Worm (Caenorhabditis elegans): ENCODE results near the gene sel-15.
A peak's percentile ranks its signal among the peaks of the same experiment; 100 is the strongest.

sel-15 gene

DNA sequence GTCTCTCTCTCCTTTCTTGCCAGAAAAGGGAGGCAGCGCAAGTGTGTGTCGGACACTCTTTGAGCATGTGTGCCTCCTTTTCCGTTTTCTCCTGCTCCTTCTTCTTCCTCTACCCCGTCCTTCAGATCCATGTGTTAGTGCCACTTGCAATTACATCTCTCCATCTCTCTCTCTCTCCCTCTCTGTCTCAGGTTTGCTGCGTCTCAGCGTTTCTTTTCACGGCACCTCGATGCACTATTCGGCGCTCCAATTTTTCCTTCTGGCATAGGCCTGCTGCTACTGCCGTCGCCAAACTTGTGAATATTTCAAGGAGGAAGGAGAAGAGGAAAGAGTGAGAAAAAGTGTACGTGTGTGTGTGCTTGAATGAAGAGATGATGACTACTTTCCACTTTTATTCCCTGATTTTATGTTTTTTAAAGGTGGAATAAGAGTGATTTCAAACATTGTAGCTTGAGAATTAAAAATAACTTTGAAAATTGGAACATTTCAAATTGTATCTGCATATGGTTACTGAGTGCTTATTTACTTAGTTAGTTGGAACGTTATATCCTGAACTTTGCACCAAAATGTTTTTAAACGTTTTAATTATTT, 27.9 kb downstream of the sel-15 start, which contains the start of gene W02B3.3 (continued):
- TF ChIP-seq ceh-82 (tag; optimal IDR thresholded peaks at IDR 0.05) (peak; percentile 57 to 91 (median 76)), Y116A8C.19 (tag; optimal IDR thresholded peaks at IDR 0.05; ENCODE audit: borderline replicate concordance) (no peak), unc-62 (GFP tag; optimal IDR thresholded peaks at IDR 0.05) (no peak), unc-130 (tag; optimal IDR thresholded peaks at IDR 0.05) (peak; percentile 42), vab-15 (tag; optimal IDR thresholded peaks at IDR 0.05) (no peak), mef-2 (tag; optimal IDR thresholded peaks at IDR 0.05) (no peak), lir-3 (tag; optimal IDR thresholded peaks at IDR 0.05; ENCODE audit: poor library complexity) (peak; percentile 40), fkh-8 (tag; optimal IDR thresholded peaks at IDR 0.05) (peak; percentile 92), rnt-1 (tag; optimal IDR thresholded peaks at IDR 0.05) (peak; percentile 53), fkh-4 (tag; optimal IDR thresholded peaks at IDR 0.05; ENCODE audit: borderline replicate concordance) (no peak), nhr-85 (tag) (no peak), tbx-2 (tag; optimal IDR thresholded peaks at IDR 0.05) (peak; percentile 40), pax-3 (tag; optimal IDR thresholded peaks at IDR 0.05) (no peak), ceh-8 (GFP tag; optimal IDR thresholded peaks at IDR 0.05) (peak; percentile 48)

DNA sequence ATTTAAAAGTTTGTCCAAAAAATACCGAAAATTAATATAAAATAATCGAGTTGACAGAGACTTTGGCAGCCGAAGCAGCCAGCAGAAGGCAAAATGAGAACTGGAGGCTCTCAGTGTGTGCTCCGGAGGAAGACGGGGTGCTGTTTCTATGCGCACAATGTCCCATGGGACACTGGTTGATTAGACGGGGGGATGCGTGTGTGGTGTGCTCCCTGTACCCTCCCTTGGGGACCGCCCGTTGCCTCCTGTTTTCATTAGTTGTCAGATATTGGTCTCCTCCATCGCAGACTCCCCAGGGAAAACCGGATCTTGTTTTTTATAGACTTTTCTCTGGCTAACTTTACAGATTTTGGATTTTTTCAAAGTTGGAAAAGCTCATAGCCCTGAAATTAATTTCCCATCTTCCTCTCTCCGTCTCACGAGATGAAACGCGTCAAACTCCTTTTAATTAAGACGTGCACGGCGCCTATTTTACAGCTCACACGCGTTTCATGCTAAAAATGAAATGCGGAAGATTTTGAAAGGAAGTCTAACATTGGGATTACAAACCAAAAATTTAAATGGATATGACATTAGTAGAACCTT, 31.0 kb downstream of the sel-15 start, which contains the start of gene C09F5.3:
C09F5.3 (minus strand) TSS at position 94 of the 585 bp plus-strand sequence.
- TF ChIP-seq vab-15 (tag; optimal IDR thresholded peaks at IDR 0.05) = no peak
- TF ChIP-seq efl-1 (optimal IDR thresholded peaks at IDR 0.05) = no peak
- TF ChIP-seq efl-1 (GFP tag; optimal IDR thresholded peaks at IDR 0.05 in 1 of 2) = no peak
- TF ChIP-seq ceh-88 (GFP tag; IDR thresholded peaks at IDR 0.05) = no peak
- TF ChIP-seq lsy-2 (tag; optimal IDR thresholded peaks at IDR 0.05) = no peak
- TF ChIP-seq blmp-1 (tag; optimal IDR thresholded peaks at IDR 0.05) = no peak
- no peak for TF ChIP-seq mep-1 (tag; optimal IDR thresholded peaks at IDR 0.05)
- no peak for TF ChIP-seq lin-13 (GFP tag; optimal IDR thresholded peaks at IDR 0.05)
- TF ChIP-seq fkh-10 (GFP tag; optimal IDR thresholded peaks at IDR 0.05) = no peak
- TF ChIP-seq zag-1 (tag; optimal IDR thresholded peaks at IDR 0.05) = no peak
- no peak for TF ChIP-seq nhr-76 (tag; optimal IDR thresholded peaks at IDR 0.05)
- TF ChIP-seq isw-1 (GFP tag; IDR thresholded peaks at IDR 0.05) = no peak
- no peak for TF ChIP-seq zip-4 (GFP tag; optimal IDR thresholded peaks at IDR 0.05)
- TF ChIP-seq dpl-1 (GFP tag; optimal IDR thresholded peaks at IDR 0.05) = no peak
- TF ChIP-seq nhr-28 (tag; optimal IDR thresholded peaks at IDR 0.05) = no peak
- no peak for TF ChIP-seq pax-3 (tag; optimal IDR thresholded peaks at IDR 0.05)

DNA sequence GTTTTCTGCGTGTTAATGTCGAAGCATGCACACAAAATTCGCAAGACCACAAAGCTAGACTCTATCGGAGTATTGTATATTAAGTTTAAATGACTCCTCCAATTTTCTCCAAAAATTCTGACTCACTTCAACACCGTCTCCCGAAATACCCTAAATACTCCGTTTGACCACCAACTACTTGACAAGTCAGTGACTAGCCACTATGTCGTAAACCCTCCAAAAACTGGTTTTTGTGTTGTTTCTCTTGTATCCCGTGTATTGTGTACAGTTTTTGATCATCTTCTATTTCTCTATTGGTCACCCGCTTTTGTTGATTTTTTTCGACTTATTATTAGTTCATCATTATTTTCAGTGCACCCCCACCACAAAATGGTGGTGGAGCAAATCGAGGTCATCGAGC, 37.9 kb downstream of the sel-15 start, which contains the start of gene C09F5.1:
C09F5.1 (plus strand) TSS at position 353 of the 400 bp plus-strand sequence.
- TF ChIP-seq lir-3 (tag; optimal IDR thresholded peaks at IDR 0.05; ENCODE audit: poor library complexity) (no peak), vab-15 (tag; optimal IDR thresholded peaks at IDR 0.05) (no peak), ceh-90 (tag; optimal IDR thresholded peaks at IDR 0.05) (no peak), hpl-2 (GFP tag; optimal IDR thresholded peaks at IDR 0.05) (no peak), ceh-88 (GFP tag; IDR thresholded peaks at IDR 0.05) (no peak), lin-13 (GFP tag; optimal IDR thresholded peaks at IDR 0.05) (no peak), lin-35 (GFP tag; optimal IDR thresholded peaks at IDR 0.05) (peak in 1 of 2 experiments; percentile 37), F16B12.6 (tag; optimal IDR thresholded peaks at IDR 0.05) (no peak), nhr-20 (tag; optimal IDR thresholded peaks at IDR 0.05) (peak; percentile 18), xbp-1 (tag; optimal IDR thresholded peaks at IDR 0.05) (no peak), nhr-19 (GFP tag; conservative IDR thresholded peaks at IDR 0.05) (no peak), lin-14 (GFP tag; optimal IDR thresholded peaks at IDR 0.05) (peak; percentile 62), elt-3 (tag; optimal IDR thresholded peaks at IDR 0.05) (peak in 2 of 6 experiments; percentile 34 to 35), nhr-85 (tag) (peak; percentile 60), unc-30 (tag; optimal IDR thresholded peaks at IDR 0.05) (no peak), C16A3.4 (tag; optimal IDR thresholded peaks at IDR 0.05) (peak; percentile 24), nhr-47 (tag; optimal IDR thresholded peaks at IDR 0.05) (peak; percentile 1), ztf-4 (tag; optimal IDR thresholded peaks at IDR 0.05) (no peak), isw-1 (GFP tag; IDR thresholded peaks at IDR 0.05) (no peak), blmp-1 (tag; optimal IDR thresholded peaks at IDR 0.05) (peak; percentile 66), pqm-1 (tag; optimal IDR thresholded peaks at IDR 0.05) (no peak), zag-1 (tag; optimal IDR thresholded peaks at IDR 0.05) (no peak), nhr-12 (tag; optimal IDR thresholded peaks at IDR 0.05) (no peak), nhr-90 (tag; optimal IDR thresholded peaks at IDR 0.05; ENCODE audit: poor library complexity) (peak; percentile 16), nhr-71 (tag; optimal IDR thresholded peaks at IDR 0.05) (peak; percentile 15), nhr-11 (tag; optimal IDR thresholded peaks at IDR 0.05) (no peak), snu-23 (GFP tag; optimal IDR thresholded peaks at IDR 0.05) (peak; percentile 52), elt-2 (tag; optimal IDR thresholded peaks at IDR 0.05) (no peak)

Measured in whole organism, L1 larva.